Fruit fly (Drosophila melanogaster) whole organism, embryonic: ENCODE data around the gene CG9389.

Experiments
- Atf6 ChIP-seq: fragments of 200-800 bp; sonication (Bioruptor generic); IDR thresholded peaks from 2 replicates; pipeline ENCODE4 v1.3.6; 2022; ENCODE audit warnings: missing biosample characterization, missing genetic modification characterization
- CG10543 ChIP-seq: fragments of 200-800 bp; sonication (Bioruptor generic); optimal IDR thresholded peaks from 3 replicates; lab custom pipeline; 2017; ENCODE audit warnings: missing biosample characterization, mild to moderate bottlenecking, missing genetic modification characterization, moderate library complexity
- CG10565 ChIP-seq: fragments of 200-800 bp; sonication (Bioruptor generic); optimal IDR thresholded peaks from 3 replicates; lab custom pipeline; 2016; ENCODE audit warnings: missing biosample characterization, mild to moderate bottlenecking, missing genetic modification characterization
- CG11504 ChIP-seq: fragments of 200-800 bp; sonication (Bioruptor generic); optimal IDR thresholded peaks from 3 replicates; lab custom pipeline; 2019; ENCODE audit warnings: missing biosample characterization, mild to moderate bottlenecking, missing genetic modification characterization, moderate library complexity
- CG12104 ChIP-seq: fragments of 200-800 bp; sonication (Bioruptor generic); optimal IDR thresholded peaks from 3 replicates; lab custom pipeline; 2016; ENCODE audit warnings: missing biosample characterization, missing genetic modification characterization
- CG12659 ChIP-seq: fragments of 200-800 bp; sonication (Bioruptor generic); optimal IDR thresholded peaks from 3 replicates; lab custom pipeline; 2017; ENCODE audit warnings: mild to moderate bottlenecking, missing biosample characterization, missing genetic modification reagents, missing genetic modification characterization
- CG14050 ChIP-seq: fragments of 200-800 bp; sonication (Bioruptor generic); IDR thresholded peaks from 3 replicates; pipeline ENCODE4 v1.3.6; 2022; ENCODE audit warnings: missing biosample characterization, missing genetic modification characterization
- CG16779 ChIP-seq: fragments of 200-800 bp; sonication (Bioruptor generic); IDR thresholded peaks from 2 replicates; pipeline ENCODE4 v1.3.6; 2022; ENCODE audit warnings: missing biosample characterization, missing genetic modification characterization
- CG17328 ChIP-seq: fragments of 200-800 bp; sonication (Bioruptor generic); IDR thresholded peaks from 2 replicates; pipeline ENCODE4 v1.3.6; 2022; ENCODE audit warnings: missing biosample characterization, missing genetic modification characterization
- CG17385 ChIP-seq: fragments of 200-800 bp; sonication (Bioruptor generic); optimal IDR thresholded peaks from 3 replicates; lab custom pipeline; 2018; ENCODE audit warnings: missing biosample characterization, mild to moderate bottlenecking, missing genetic modification characterization
- CG18011 ChIP-seq: fragments of 200-800 bp; sonication (Bioruptor generic); optimal IDR thresholded peaks from 2 replicates; lab custom pipeline; 2017; ENCODE audit warnings: missing biosample characterization, missing genetic modification characterization, mild to moderate bottlenecking, moderate library complexity, missing genotype
- CG30020 ChIP-seq: fragments of 200-800 bp; optimal IDR thresholded peaks from 2 replicates; lab custom pipeline; 2019; ENCODE audit warnings: missing biosample characterization, mild to moderate bottlenecking, missing genetic modification characterization, moderate library complexity
- CG34422 ChIP-seq: fragments of 200-800 bp; sonication (Bioruptor generic); IDR thresholded peaks from 3 replicates; pipeline ENCODE4 v1.3.6; 2022; ENCODE audit warnings: missing biosample characterization, missing genetic modification characterization
- CG4617 ChIP-seq: fragments of 200-800 bp; sonication (Bioruptor generic); optimal IDR thresholded peaks from 3 replicates; lab custom pipeline; 2016; ENCODE audit warnings: missing biosample characterization, missing genetic modification characterization, borderline replicate concordance
- CG4854 ChIP-seq: fragments of 200-800 bp; sonication (Bioruptor generic); optimal IDR thresholded peaks from 2 replicates; lab custom pipeline; 2016; ENCODE audit warnings: missing biosample characterization, missing genetic modification characterization, inconsistent platforms
- CG7839 ChIP-seq: fragments of 200-800 bp; sonication (Bioruptor generic); optimal IDR thresholded peaks from 3 replicates; lab custom pipeline; 2018; ENCODE audit warnings: missing biosample characterization, mild to moderate bottlenecking, missing genetic modification characterization, moderate library complexity
- CG8089 ChIP-seq: fragments of 200-800 bp; sonication (Bioruptor generic); optimal IDR thresholded peaks from 3 replicates; lab custom pipeline; 2016; ENCODE audit warnings: missing biosample characterization, missing genetic modification characterization
- CG9817 ChIP-seq: fragments of 200-800 bp; sonication (Bioruptor generic); optimal IDR thresholded peaks from 2 replicates; lab custom pipeline; 2018; ENCODE audit warnings: missing biosample characterization, mild to moderate bottlenecking, missing genetic modification characterization, moderate library complexity
- CG9876 ChIP-seq: fragments of 200-800 bp; sonication (Bioruptor generic); optimal IDR thresholded peaks from 2 replicates; lab custom pipeline; 2016; ENCODE audit warnings: missing biosample characterization, missing genetic modification characterization
- Dad ChIP-seq: fragments of 200-800 bp; sonication (Bioruptor generic); optimal IDR thresholded peaks from 3 replicates; lab custom pipeline; 2016; ENCODE audit warnings: missing biosample characterization, missing genetic modification characterization
- Elba2 ChIP-seq: fragments of 200-800 bp; sonication (Bioruptor generic); optimal IDR thresholded peaks from 3 replicates; lab custom pipeline; 2016; ENCODE audit warnings: missing biosample characterization, missing genetic modification characterization
- GATAe ChIP-seq: fragments of 200-800 bp; sonication (Bioruptor generic); conservative IDR thresholded peaks from 2 replicates; pipeline ENCODE4 v1.3.6; 2022; ENCODE audit warnings: missing biosample characterization, missing genetic modification characterization
- Gsc ChIP-seq: fragments of 200-800 bp; sonication (Bioruptor generic); IDR thresholded peaks from 2 replicates; pipeline ENCODE4 v1.3.6; 2022; ENCODE audit warnings: missing biosample characterization, missing genetic modification characterization
- Lhr ChIP-seq: fragments of 200-800 bp; sonication (Bioruptor generic); optimal IDR thresholded peaks from 3 replicates; lab custom pipeline; 2017; ENCODE audit warnings: mild to moderate bottlenecking, missing biosample characterization, missing genetic modification reagents, missing genetic modification characterization
- Mad ChIP-seq: fragments of 200-800 bp; sonication (Bioruptor generic); optimal IDR thresholded peaks from 2 replicates; lab custom pipeline; 2016; ENCODE audit warnings: missing biosample characterization, missing genetic modification characterization
- Med ChIP-seq: fragments of 200-800 bp; sonication (Bioruptor generic); peaks from one replicate; lab custom pipeline; 2016; ENCODE audit warnings: missing biosample characterization, missing genetic modification characterization, mild to moderate bottlenecking, inconsistent platforms, moderate library complexity
- NC2α ChIP-seq: fragments of 200-800 bp; sonication (Bioruptor generic); optimal IDR thresholded peaks from 2 replicates; lab custom pipeline; 2016; ENCODE audit warnings: missing biosample characterization, missing genetic modification characterization
- NK7.1 ChIP-seq: fragments of 200-800 bp; sonication (Bioruptor generic); optimal IDR thresholded peaks from 3 replicates; lab custom pipeline; 2016; ENCODE audit warnings: missing biosample characterization, missing genetic modification characterization
- Nf-YB ChIP-seq: fragments of 200-800 bp; sonication (Bioruptor generic); optimal IDR thresholded peaks from 3 replicates; lab custom pipeline; 2019; ENCODE audit warnings: missing biosample characterization, mild to moderate bottlenecking, missing genetic modification characterization, moderate library complexity
- Rfx ChIP-seq: fragments of 200-800 bp; sonication (Bioruptor generic); IDR thresholded peaks from 2 replicates; pipeline ENCODE4 v1.3.6; 2022; ENCODE audit warnings: missing biosample characterization, missing genetic modification characterization
- al ChIP-seq: fragments of 200-800 bp; sonication (Bioruptor generic); IDR thresholded peaks from 2 replicates; pipeline ENCODE4 v1.3.6; 2022; ENCODE audit warnings: missing biosample characterization, missing genetic modification characterization
- ase ChIP-seq: fragments of 200-800 bp; sonication (Bioruptor generic); IDR thresholded peaks from 3 replicates; pipeline ENCODE4 v1.3.6; 2022; ENCODE audit warnings: missing biosample characterization, missing genetic modification characterization
- ash1 ChIP-seq: fragments of 200-800 bp; sonication (Bioruptor generic); optimal IDR thresholded peaks from 2 replicates; lab custom pipeline; 2018; ENCODE audit warnings: missing biosample characterization, mild to moderate bottlenecking, missing genetic modification characterization
- bsh ChIP-seq, 2 experiments: fragments of 200-800 bp; sonication (Bioruptor generic); optimal IDR thresholded peaks; 2 replicates each; lab custom pipeline; 2017 to 2018; ENCODE audit warnings: mild to moderate bottlenecking in 2 of 2, missing biosample characterization in 2 of 2, missing genetic modification characterization in 2 of 2, moderate library complexity in 1 of 2
- cg ChIP-seq: fragments of 200-800 bp; sonication (Bioruptor generic); optimal IDR thresholded peaks from 3 replicates; lab custom pipeline; 2019; ENCODE audit warnings: missing biosample characterization, mild to moderate bottlenecking, missing genetic modification characterization, moderate library complexity
- croc ChIP-seq: fragments of 200-800 bp; sonication (Bioruptor generic); conservative IDR thresholded peaks from 3 replicates; pipeline ENCODE4 v1.3.6; 2022; ENCODE audit warnings: missing biosample characterization, missing genetic modification characterization
- grn ChIP-seq: fragments of 200-800 bp; sonication (Bioruptor generic); optimal IDR thresholded peaks from 3 replicates; lab custom pipeline; 2017; ENCODE audit warnings: missing biosample characterization, missing genetic modification characterization
- ind ChIP-seq: fragments of 200-800 bp; sonication (Bioruptor generic); optimal IDR thresholded peaks from 3 replicates; lab custom pipeline; 2016; ENCODE audit warnings: missing biosample characterization, missing genetic modification characterization
- jigr1 ChIP-seq: fragments of 200-800 bp; sonication (Bioruptor generic); IDR thresholded peaks from 3 replicates; pipeline ENCODE4 v1.3.6; 2022; ENCODE audit warnings: missing biosample characterization, missing genetic modification characterization
- luna ChIP-seq: fragments of 200-800 bp; sonication (Bioruptor generic); optimal IDR thresholded peaks from 2 replicates; lab custom pipeline; 2016; ENCODE audit warnings: missing biosample characterization, missing genetic modification characterization
- mirr ChIP-seq: fragments of 200-800 bp; sonication (Bioruptor generic); optimal IDR thresholded peaks from 3 replicates; lab custom pipeline; 2018; ENCODE audit warnings: missing biosample characterization, mild to moderate bottlenecking, missing genetic modification characterization
- nerfin-1 ChIP-seq: fragments of 200-800 bp; sonication (Bioruptor generic); optimal IDR thresholded peaks from 3 replicates; lab custom pipeline; 2019; ENCODE audit warnings: missing biosample characterization, mild to moderate bottlenecking, missing genetic modification characterization, moderate library complexity
- onecut ChIP-seq: fragments of 200-800 bp; sonication (Bioruptor generic); IDR thresholded peaks from 2 replicates; pipeline ENCODE4 v1.3.6; 2022; ENCODE audit warnings: missing biosample characterization, missing genetic modification characterization
- otp ChIP-seq: fragments of 200-800 bp; sonication (Bioruptor generic); IDR thresholded peaks from 3 replicates; pipeline ENCODE4, ENCODE4 v1.3.6; 2022; ENCODE audit warnings: missing biosample characterization, missing genetic modification characterization
- peb ChIP-seq: fragments of 200-800 bp; sonication (Bioruptor generic); IDR thresholded peaks from 2 replicates; pipeline ENCODE4 v1.3.6; 2022; ENCODE audit warnings: missing biosample characterization, missing genetic modification characterization
- pros ChIP-seq: fragments of 200-800 bp; sonication (Bioruptor generic); optimal IDR thresholded peaks from 3 replicates; lab custom pipeline; 2019; ENCODE audit warnings: missing biosample characterization, mild to moderate bottlenecking, missing genetic modification characterization, moderate library complexity
- psq ChIP-seq: fragments of 200-800 bp; sonication (Bioruptor generic); optimal IDR thresholded peaks from 2 replicates; lab custom pipeline; 2017; ENCODE audit warnings: missing biosample characterization, missing genetic modification characterization
- ro ChIP-seq: fragments of 200-800 bp; sonication (Bioruptor generic); IDR thresholded peaks from 2 replicates; pipeline ENCODE4 v1.3.6; 2022; ENCODE audit warnings: missing biosample characterization, missing genetic modification characterization
- seq ChIP-seq: fragments of 200-800 bp; sonication (Bioruptor generic); IDR thresholded peaks from 2 replicates; pipeline ENCODE4 v1.3.6; 2022; ENCODE audit warnings: missing biosample characterization, missing genetic modification characterization
- slp2 ChIP-seq: fragments of 200-800 bp; sonication (Bioruptor generic); optimal IDR thresholded peaks from 2 replicates; lab custom pipeline; 2016; ENCODE audit warnings: missing biosample characterization, missing genetic modification characterization
- sug ChIP-seq: fragments of 200-800 bp; optimal IDR thresholded peaks from 2 replicates; lab custom pipeline; 2019; ENCODE audit warnings: missing biosample characterization, mild to moderate bottlenecking, missing genetic modification characterization, moderate library complexity
- wor ChIP-seq: fragments of 200-800 bp; sonication (Bioruptor generic); IDR thresholded peaks from 2 replicates; pipeline ENCODE4 v1.3.6; 2022; ENCODE audit warnings: missing biosample characterization, missing genetic modification characterization

The CG9389 gene

DNA sequence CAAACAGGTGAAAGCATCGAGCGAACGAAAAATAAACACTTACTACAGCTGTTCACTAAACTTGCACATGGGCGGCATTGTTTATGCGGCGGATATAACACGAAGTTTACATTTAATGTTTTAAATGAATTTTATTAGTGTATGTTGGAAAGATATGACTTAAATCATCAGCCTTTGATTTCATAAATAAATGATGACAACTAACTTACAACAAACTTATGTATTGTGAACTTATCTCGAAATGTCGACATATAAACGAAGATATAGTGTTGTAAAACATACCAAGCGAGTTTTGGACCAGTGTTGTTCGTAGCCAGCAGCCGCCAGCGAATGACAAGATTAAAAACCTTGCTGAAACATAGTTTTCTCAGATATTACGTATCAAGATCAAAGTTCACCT is 34.0 kb upstream of the CG9389 start, which contains the start of the genes CG11309 and CG7632 (continued):
- TF ChIP-seq CG17385, result peak; percentile 99
- TF ChIP-seq Elba2 (GFP tag; lab: Kevin White, UChicago), result peak; percentile 86
- TF ChIP-seq psq, result peak; percentile 93
- peak; percentile 100 for TF ChIP-seq mirr (GFP tag; lab: Kevin White, UChicago)
- peak; percentile 97 for TF ChIP-seq CG16779 (GFP tag; lab: Robert Waterston, UW)
- TF ChIP-seq ind (GFP tag; lab: Kevin White, UChicago), result peak; percentile 98
- TF ChIP-seq ash1 (GFP tag; lab: Kevin White, UChicago), result peak; percentile 98
- peak; percentile 98 for TF ChIP-seq otp
- peak; percentile 99 for TF ChIP-seq CG17328 (GFP tag; lab: Robert Waterston, UW)
- peak; percentile 98 for TF ChIP-seq NC2α (GFP tag; lab: Kevin White, UChicago)
- peak; percentile 99 for TF ChIP-seq Atf6 (GFP tag; lab: Robert Waterston, UW)
- TF ChIP-seq onecut (GFP tag; lab: Robert Waterston, UW), result peak; percentile 98
- TF ChIP-seq ro (GFP tag; lab: Robert Waterston, UW), result peak; percentile 81
- peak; percentile 98 to 100 for TF ChIP-seq bsh (GFP tag; optimal IDR thresholded peaks at IDR 0.05; lab: Kevin White, UChicago)
- peak; percentile 98 for TF ChIP-seq CG8089 (GFP tag; lab: Kevin White, UChicago)
- peak; percentile 97 for TF ChIP-seq pros
- peak; percentile 94 for TF ChIP-seq CG9876 (GFP tag; lab: Kevin White, UChicago)
- TF ChIP-seq Lhr, result peak; percentile 98
- peak; percentile 100 for TF ChIP-seq Med (GFP tag; lab: Kevin White, UChicago)
- TF ChIP-seq CG11504 (tag; lab: Kevin White, UChicago), result peak; percentile 98
- peak; percentile 93 for TF ChIP-seq wor (GFP tag; lab: Robert Waterston, UW)
- TF ChIP-seq CG4854 (GFP tag; lab: Kevin White, UChicago), result peak; percentile 99
- peak; percentile 100 for TF ChIP-seq CG12659 (GFP tag; lab: Kevin White, UChicago)
- peak; percentile 98 for TF ChIP-seq CG14050 (GFP tag; lab: Robert Waterston, UW)
- TF ChIP-seq seq (GFP tag; lab: Robert Waterston, UW), result peak; percentile 97
- peak; percentile 98 for TF ChIP-seq Dad (GFP tag; lab: Kevin White, UChicago)
- TF ChIP-seq CG10543 (GFP tag; lab: Kevin White, UChicago), result peak; percentile 100
- TF ChIP-seq croc (GFP tag; lab: Robert Waterston, UW), result peak; percentile 96

DNA sequence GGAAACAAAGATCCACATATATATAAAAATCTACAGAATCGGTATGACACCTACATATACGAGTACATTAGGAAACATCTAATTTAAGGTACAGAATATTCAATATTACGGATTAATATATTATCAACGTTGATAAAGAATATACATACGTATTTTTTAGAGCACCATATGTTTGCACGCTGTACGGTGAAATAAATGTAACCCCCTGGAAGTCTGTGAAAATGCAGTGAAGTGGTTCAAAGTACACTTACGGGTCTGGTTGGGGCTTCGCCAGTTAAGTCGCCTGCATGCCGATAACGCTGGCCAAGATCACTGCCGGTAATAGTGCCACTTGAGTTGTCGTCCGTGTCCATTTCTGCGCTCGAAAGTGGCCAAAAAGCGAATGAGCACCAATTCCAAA is 33.3 kb upstream of the CG9389 start:
- TF ChIP-seq al (GFP tag; lab: Robert Waterston, UW), result no peak
- TF ChIP-seq GATAe (GFP tag; lab: Robert Waterston, UW), result peak; percentile 75
- TF ChIP-seq Nf-YB (GFP tag; lab: Kevin White, UChicago), result no peak
- TF ChIP-seq Gsc, result no peak
- TF ChIP-seq nerfin-1 (tag; lab: Kevin White, UChicago), result no peak
- peak; percentile 17 for TF ChIP-seq grn (GFP tag; lab: Kevin White, UChicago)
- no peak for TF ChIP-seq ase
- no peak for TF ChIP-seq cg (GFP tag; lab: Kevin White, UChicago)
- TF ChIP-seq slp2 (GFP tag; lab: Kevin White, UChicago), result no peak
- TF ChIP-seq sug (tag; lab: Kevin White, UChicago), result peak; percentile 31
- no peak for TF ChIP-seq Mad
- TF ChIP-seq CG12104 (GFP tag; lab: Kevin White, UChicago), result no peak
- no peak for TF ChIP-seq CG18011
- no peak for TF ChIP-seq CG4617 (GFP tag; lab: Kevin White, UChicago)
- TF ChIP-seq Rfx, result no peak
- TF ChIP-seq CG9817 (tag; lab: Kevin White, UChicago), result no peak
- no peak for TF ChIP-seq CG34422 (GFP tag; lab: Robert Waterston, UW)
- TF ChIP-seq NK7.1, result no peak
- no peak for TF ChIP-seq CG17328 (GFP tag; lab: Robert Waterston, UW)
- no peak for TF ChIP-seq CG7839 (tag; lab: Kevin White, UChicago)
- TF ChIP-seq peb (GFP tag; lab: Robert Waterston, UW), result no peak
- TF ChIP-seq CG10565, result no peak
- no peak for TF ChIP-seq luna (GFP tag; lab: Kevin White, UChicago)
- no peak for TF ChIP-seq CG30020 (tag; lab: Kevin White, UChicago)
- TF ChIP-seq jigr1, result no peak
